Fruit fly (Drosophila melanogaster) whole organism, wandering third instar larva: Measurements from ENCODE around the gene Rab39.

Experiments
- CG9705 ChIP-seq: fragments of 200-800 bp; sonication (Bioruptor generic); optimal IDR thresholded peaks from 2 replicates; lab custom pipeline; 2018; ENCODE audit warnings: missing biosample characterization, mild to moderate bottlenecking, missing genetic modification characterization
- Dfd ChIP-seq: fragments of >200 bp; optimal IDR thresholded peaks from 2 replicates; lab custom pipeline; 2017; ENCODE audit warnings: missing biosample characterization, missing genetic modification characterization
- Myc ChIP-seq: fragments of >200 bp; optimal IDR thresholded peaks from 2 replicates; lab custom pipeline; 2017
- Rel ChIP-seq, 2 experiments: fragments of 200-800 bp; sonication (Bioruptor generic) in 1 of 2; optimal IDR thresholded peaks; 2 replicates in 1 of 2; 3 replicates in 1 of 2; lab custom pipeline; 2016 to 2019; ENCODE audit warnings: mild to moderate bottlenecking in 2 of 2, missing biosample characterization in 2 of 2, missing genetic modification characterization in 2 of 2, moderate library complexity in 1 of 2
- br ChIP-seq: fragments of 200-800 bp; sonication (Bioruptor generic); optimal IDR thresholded peaks from 2 replicates; lab custom pipeline; 2016; ENCODE audit warnings: missing biosample characterization, missing genetic modification characterization
- foxo ChIP-seq, 2 experiments: fragments of 200-800 bp; sonication (Bioruptor generic); optimal IDR thresholded peaks; 2 replicates in 1 of 2; 3 replicates in 1 of 2; lab custom pipeline; 2016 to 2017; ENCODE audit warnings: missing biosample characterization in 2 of 2, missing genetic modification characterization in 2 of 2
- jim ChIP-seq: fragments of 175-275, 200-325 bp; sonication (Bioruptor generic); optimal IDR thresholded peaks from 2 replicates; lab custom pipeline; 2016; ENCODE audit warnings: missing biosample characterization, mild to moderate bottlenecking, missing genetic modification characterization
- lola ChIP-seq: fragments of >200 bp; optimal IDR thresholded peaks from 2 replicates; lab custom pipeline; 2017; ENCODE audit warnings: missing biosample characterization, missing genetic modification characterization
- pan ChIP-seq: fragments of >200 bp; optimal IDR thresholded peaks from 2 replicates; lab custom pipeline; 2017
- psq ChIP-seq: fragments of 200-800 bp; sonication (Bioruptor generic); optimal IDR thresholded peaks from 3 replicates; lab custom pipeline; 2017; ENCODE audit warnings: missing biosample characterization, mild to moderate bottlenecking, missing genetic modification characterization, moderate library complexity
- rgr ChIP-seq: fragments of 200-800 bp; sonication (Bioruptor generic); optimal IDR thresholded peaks from 3 replicates; lab custom pipeline; 2016; ENCODE audit warnings: missing biosample characterization, mild to moderate bottlenecking, missing genetic modification characterization
- tai ChIP-seq: sonication (Bioruptor generic); optimal IDR thresholded peaks from 2 replicates; lab custom pipeline; 2016; ENCODE audit warnings: missing biosample characterization, missing genetic modification characterization
- usp ChIP-seq: fragments of >200 bp; optimal IDR thresholded peaks from 2 replicates; lab custom pipeline; 2017; ENCODE audit warnings: missing biosample characterization, missing genetic modification characterization
- woc ChIP-seq: sonication (Bioruptor generic); optimal IDR thresholded peaks from 2 replicates; lab custom pipeline; 2016; ENCODE audit warnings: missing biosample characterization, mild to moderate bottlenecking, missing genetic modification characterization

DNA sequence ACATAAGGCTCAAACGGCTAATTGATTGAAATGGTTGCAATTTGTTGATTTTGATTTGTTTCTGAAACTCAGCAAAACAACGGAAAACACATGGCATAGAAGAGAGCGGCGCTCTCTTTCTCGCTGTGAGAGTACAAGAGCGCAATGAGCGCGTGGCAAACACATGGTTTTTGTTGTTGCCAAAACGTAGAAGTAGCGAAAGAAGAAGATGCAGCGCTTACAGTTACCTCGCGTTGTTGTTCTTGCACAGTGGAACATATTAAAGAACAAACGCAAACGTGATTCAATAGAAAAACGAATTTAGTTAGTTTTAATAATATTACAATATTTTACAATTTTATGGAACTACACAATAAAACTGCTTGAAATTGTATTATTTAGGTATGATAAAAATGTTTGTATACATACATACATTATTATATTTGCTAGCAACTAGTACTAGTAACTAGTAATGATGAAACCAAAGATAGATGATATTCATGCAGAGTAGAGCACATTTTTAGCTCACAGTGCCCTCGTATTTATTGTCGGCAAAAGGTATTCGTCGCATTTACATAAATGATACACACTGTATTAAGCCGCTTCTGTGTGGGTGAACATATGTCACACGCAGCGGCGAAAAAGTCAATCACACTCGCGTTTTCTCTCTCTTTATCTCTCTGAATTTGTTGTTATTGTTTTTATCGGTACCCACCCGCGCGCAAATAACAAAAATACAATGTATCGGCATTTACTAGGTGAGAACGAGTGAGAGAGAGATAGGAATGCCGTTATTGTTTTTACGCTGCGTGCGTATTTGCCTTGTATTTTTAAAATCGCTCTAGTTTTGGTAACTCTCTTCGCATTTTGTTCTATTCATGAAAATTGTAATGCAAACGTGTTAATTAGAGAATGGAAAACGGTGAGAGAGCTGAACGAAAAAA lies 29.3 kb upstream of the Rab39 start:
- TF ChIP-seq rgr (GFP tag; lab: Kevin White, UChicago) (peak; percentile 95), pan (lab: Kevin White, UChicago) (no peak), Dfd (GFP tag; lab: Kevin White, UChicago) (peak; percentile 30), br (peak; percentile 86), psq (GFP tag; lab: Kevin White, UChicago) (peak; percentile 92), woc (GFP tag; lab: Kevin White, UChicago) (peak; percentile 73), Myc (lab: Kevin White, UChicago) (no peak), tai (GFP tag; lab: Kevin White, UChicago) (peak; percentile 46), lola (no peak), Rel (GFP tag; optimal IDR thresholded peaks at IDR 0.05; lab: Kevin White, UChicago) (peak; percentile 36), Rel (tag; optimal IDR thresholded peaks at IDR 0.05; lab: Kevin White, UChicago) (no peak), CG9705 (GFP tag; lab: Kevin White, UChicago) (peak; percentile 82), jim (GFP tag; lab: Kevin White, UChicago) (no peak), usp (GFP tag; lab: Kevin White, UChicago) (no peak), foxo (GFP tag; optimal IDR thresholded peaks at IDR 0.05; lab: Kevin White, UChicago) (peak in 1 of 2 experiments; percentile 96)
